Fruit fly (Drosophila melanogaster): ENCODE data around the gene Csl4.

Gene Csl4

DNA sequence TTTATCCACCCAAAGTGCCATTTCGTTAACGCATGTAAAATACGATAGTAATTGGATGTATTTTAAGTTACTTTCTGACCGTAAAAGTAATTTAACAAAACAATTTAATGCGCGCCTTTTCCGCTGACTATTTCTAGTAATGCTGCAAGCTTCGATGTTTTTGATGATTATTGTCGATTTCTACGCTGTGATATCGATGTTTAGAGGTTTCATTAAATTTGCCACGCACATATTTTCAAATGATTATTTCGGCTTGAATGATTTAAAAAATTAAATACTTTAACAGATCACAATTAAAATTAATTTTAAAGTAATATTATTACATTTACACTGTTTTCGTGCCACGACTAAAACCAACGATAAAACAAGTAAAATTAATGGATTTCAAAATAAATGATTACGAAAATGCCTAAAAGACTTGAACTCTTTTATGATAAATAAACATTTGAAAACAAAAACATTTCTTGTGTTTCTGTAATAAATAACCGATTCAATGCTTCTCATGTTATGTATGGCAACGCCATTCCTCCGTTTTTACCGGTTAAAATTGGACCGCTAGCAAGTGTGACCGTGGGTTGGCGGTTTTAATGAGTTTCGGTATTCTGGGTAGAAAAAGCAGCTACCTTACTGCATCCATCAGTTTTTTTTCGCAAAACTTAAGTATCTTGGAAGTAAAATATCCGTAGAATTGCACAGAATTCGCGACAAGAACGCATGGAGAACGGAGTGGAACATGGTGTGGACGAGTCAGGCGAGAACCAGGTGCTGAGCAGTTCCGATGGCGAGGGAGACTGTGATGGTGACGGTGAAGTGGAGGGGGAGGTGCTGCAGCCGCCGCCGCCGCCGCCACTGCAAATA lies 7.0 kb upstream of the Csl4 start, which contains the start of the genes RfC38 and CG4751 (continued):
- TF ChIP-seq jigr1 (GFP tag; IDR thresholded peaks at IDR 0.05) (no peak), shn (GFP tag; optimal IDR thresholded peaks at IDR 0.05) (no peak), Myb (GFP tag; optimal IDR thresholded peaks at IDR 0.05) (peak; percentile 50), Xrp1 (GFP tag; IDR thresholded peaks at IDR 0.05) (no peak), Doc3 (GFP tag; IDR thresholded peaks at IDR 0.05; ENCODE audit: partially characterized antibody) (peak; percentile 73), MBD-R2 (GFP tag; IDR thresholded peaks at IDR 0.05) (peak; percentile 74), CG3838 (GFP tag; optimal IDR thresholded peaks at IDR 0.05) (no peak), fd64A (GFP tag; optimal IDR thresholded peaks at IDR 0.05) (no peak), ken (GFP tag; IDR thresholded peaks at IDR 0.05) (no peak), tio (GFP tag; optimal IDR thresholded peaks at IDR 0.05) (no peak), danr (GFP tag; IDR thresholded peaks at IDR 0.05) (no peak), CG17385 (GFP tag; optimal IDR thresholded peaks at IDR 0.05) (no peak), mam (GFP tag; optimal IDR thresholded peaks at IDR 0.05) (no peak), HLH54F (GFP tag; optimal IDR thresholded peaks at IDR 0.05) (no peak), salm (tag; optimal IDR thresholded peaks at IDR 0.05) (no peak), CG12155 (GFP tag; optimal IDR thresholded peaks at IDR 0.05) (no peak), Adf1 (GFP tag; IDR thresholded peaks at IDR 0.05) (peak; percentile 20; the same call in 1 of the 2 replicates), lbe (GFP tag; optimal IDR thresholded peaks at IDR 0.05) (no peak), CG11085 (GFP tag; IDR thresholded peaks at IDR 0.05) (no peak), Hr78 (GFP tag; optimal IDR thresholded peaks at IDR 0.05) (no peak), Dip3 (GFP tag; optimal IDR thresholded peaks at IDR 0.05) (no peak), CG10979 (tag; optimal IDR thresholded peaks at IDR 0.05) (no peak), Atf3 (GFP tag; optimal IDR thresholded peaks at IDR 0.05) (no peak), cad (GFP tag; optimal IDR thresholded peaks at IDR 0.05) (no peak), jumu (GFP tag; optimal IDR thresholded peaks at IDR 0.05) (no peak), Gsc (GFP tag; IDR thresholded peaks at IDR 0.05) (no peak), Xbp1 (GFP tag; optimal IDR thresholded peaks at IDR 0.05) (peak; percentile 22), tup (GFP tag; optimal IDR thresholded peaks at IDR 0.05) (no peak), Vsx1 (GFP tag; optimal IDR thresholded peaks at IDR 0.05) (no peak), D19A (tag; optimal IDR thresholded peaks at IDR 0.05) (no peak), CG6254 (GFP tag; optimal IDR thresholded peaks at IDR 0.05) (no peak), CG30403 (GFP tag; optimal IDR thresholded peaks at IDR 0.05) (peak; percentile 2), CoRest (tag; optimal IDR thresholded peaks at IDR 0.05) (peak; percentile 55), Antp (GFP tag; optimal IDR thresholded peaks at IDR 0.05) (no peak), ro (GFP tag; IDR thresholded peaks at IDR 0.05) (no peak), CG8924 (tag; optimal IDR thresholded peaks at IDR 0.05) (peak; percentile 1), CG10267 (tag; optimal IDR thresholded peaks at IDR 0.05) (peak; percentile 56), usp (GFP tag; optimal IDR thresholded peaks at IDR 0.05) (no peak), CG30431 (GFP tag; optimal IDR thresholded peaks at IDR 0.05) (no peak), nau (GFP tag; optimal IDR thresholded peaks at IDR 0.05) (no peak), CG5953 (GFP tag; IDR thresholded peaks at IDR 0.05) (no peak), vfl (GFP tag; optimal IDR thresholded peaks at IDR 0.05) (no peak), MESR4 (GFP tag; optimal IDR thresholded peaks at IDR 0.05) (peak; percentile 98), phol (tag; optimal IDR thresholded peaks at IDR 0.05) (peak; percentile 39), aop (GFP tag; IDR thresholded peaks at IDR 0.05) (no peak), CG10209 (GFP tag; optimal IDR thresholded peaks at IDR 0.05) (no peak), pfk (GFP tag; optimal IDR thresholded peaks at IDR 0.05) (no peak), so (GFP tag; IDR thresholded peaks at IDR 0.05) (no peak), CG6854 (GFP tag; optimal IDR thresholded peaks at IDR 0.05) (no peak), CG18262 (tag; optimal IDR thresholded peaks at IDR 0.05) (no peak)

All from whole organism, embryonic.